Worm (Caenorhabditis elegans) whole organism, L2 larva: Measurements from ENCODE around the gene aexr-1.

Source experiments
- alr-1 ChIP-seq: fragments of 150-350 bp; optimal IDR thresholded peaks from 2 replicates; lab custom pipeline; 2014; ENCODE audit warnings: missing biosample characterization, missing genetic modification characterization
- lsy-2 ChIP-seq, 2 experiments: fragments of 150-350 bp in 1 of 2; sonication (generic microtip) in 1 of 2; optimal IDR thresholded peaks; 2 replicates each; lab custom pipeline; 2014 to 2017; ENCODE audit warnings: missing biosample characterization in 2 of 2, missing genetic modification characterization in 2 of 2
- nhr-237 ChIP-seq: fragments of 150-350 bp; optimal IDR thresholded peaks from 2 replicates; lab custom pipeline; 2014; ENCODE audit warnings: missing biosample characterization, missing genetic modification characterization
- skn-1 ChIP-seq: sonication (generic microtip); optimal IDR thresholded peaks from 2 replicates; lab custom pipeline; 2017; ENCODE audit warnings: missing biosample characterization, missing genetic modification characterization
- snpc-4 ChIP-seq: fragments of 150-350 bp; optimal IDR thresholded peaks from 2 replicates; lab custom pipeline; 2014; ENCODE audit warnings: missing biosample characterization, missing genetic modification characterization
- unc-39 ChIP-seq: fragments of 150-350 bp; optimal IDR thresholded peaks from 2 replicates; lab custom pipeline; 2014; ENCODE audit warnings: missing biosample characterization, missing genetic modification characterization
- ztf-11 ChIP-seq: sonication (generic microtip); optimal IDR thresholded peaks from 2 replicates; lab custom pipeline; 2017; ENCODE audit warnings: missing biosample characterization, missing genetic modification characterization

- no peak for TF ChIP-seq ztf-11 (tag; lab: Kevin White, UChicago)
- TF ChIP-seq nhr-237 (tag; lab: Kevin White, UChicago): no peak
- no peak for TF ChIP-seq skn-1
- no peak for TF ChIP-seq lsy-2 (tag; optimal IDR thresholded peaks at IDR 0.05; lab: Kevin White, UChicago)
- no peak for TF ChIP-seq snpc-4 (tag; lab: Kevin White, UChicago)
- no peak for TF ChIP-seq unc-39
- TF ChIP-seq alr-1 (tag; lab: Kevin White, UChicago): no peak
Observed at ce11 chrX:6655163-6655562, 20.1 kb upstream of the aexr-1 start, which contains the start of gene nhr-173.
